Fruit fly (Drosophila melanogaster) whole organism, embryonic: ENCODE data around the gene scramb2.
A peak's percentile ranks its signal among the peaks of the same experiment; 100 is the strongest.

Experiments used
- Adf1 ChIP-seq: fragments of 200-800 bp; sonication (Bioruptor generic); IDR thresholded peaks from 2 replicates; pipeline ENCODE4 v1.3.6; 2022; ENCODE audit warnings: missing biosample characterization, missing genetic modification characterization
- Atf6 ChIP-seq: fragments of 200-800 bp; sonication (Bioruptor generic); IDR thresholded peaks from 2 replicates; pipeline ENCODE4 v1.3.6; 2022; ENCODE audit warnings: missing biosample characterization, missing genetic modification characterization
- Awh ChIP-seq: fragments of 200-800 bp; sonication (Bioruptor generic); IDR thresholded peaks from 2 replicates; pipeline ENCODE4, ENCODE4 v1.3.6; 2022; ENCODE audit warnings: missing biosample characterization, missing genetic modification characterization
- Bdp1 ChIP-seq: fragments of 200-800 bp; sonication (Bioruptor generic); optimal IDR thresholded peaks from 3 replicates; lab custom pipeline; 2016; ENCODE audit warnings: missing biosample characterization, missing genetic modification characterization
- CG12104 ChIP-seq: fragments of 200-800 bp; sonication (Bioruptor generic); optimal IDR thresholded peaks from 3 replicates; lab custom pipeline; 2016; ENCODE audit warnings: missing biosample characterization, missing genetic modification characterization
- CG12391 ChIP-seq: fragments of 200-800 bp; sonication (Bioruptor generic); optimal IDR thresholded peaks from 3 replicates; lab custom pipeline; 2018; ENCODE audit warnings: missing biosample characterization, mild to moderate bottlenecking, missing genetic modification characterization, moderate library complexity
- CG13894 ChIP-seq: fragments of 200-800 bp; sonication (Bioruptor generic); optimal IDR thresholded peaks from 3 replicates; lab custom pipeline; 2018; ENCODE audit warnings: missing biosample characterization, mild to moderate bottlenecking, missing genetic modification characterization, moderate library complexity
- CG18599 ChIP-seq: fragments of 200-800 bp; sonication (Bioruptor generic); optimal IDR thresholded peaks from 3 replicates; lab custom pipeline; 2017; ENCODE audit warnings: missing biosample characterization, missing genetic modification characterization, mild to moderate bottlenecking, moderate library complexity, missing genetic modification reagents
- CG2678 ChIP-seq: fragments of 200-800 bp; sonication (Bioruptor generic); optimal IDR thresholded peaks from 3 replicates; lab custom pipeline; 2019; ENCODE audit warnings: missing biosample characterization, mild to moderate bottlenecking, missing genetic modification characterization, moderate library complexity
- CG31441 ChIP-seq: fragments of 200-800 bp; sonication (Bioruptor generic); IDR thresholded peaks from 2 replicates; pipeline ENCODE4 v1.3.6; 2022; ENCODE audit warnings: missing biosample characterization, missing genetic modification characterization
- CG3281 ChIP-seq: fragments of 200-800 bp; sonication (Bioruptor generic); optimal IDR thresholded peaks from 3 replicates; lab custom pipeline; 2017; ENCODE audit warnings: missing biosample characterization, mild to moderate bottlenecking, missing genetic modification characterization
- CG3847 ChIP-seq: fragments of 200-800 bp; sonication (Bioruptor generic); IDR thresholded peaks from 2 replicates; pipeline ENCODE4 v1.3.6; 2022; ENCODE audit warnings: missing biosample characterization, missing genetic modification characterization
- CG43689 ChIP-seq: fragments of 200-800 bp; sonication (Bioruptor generic); IDR thresholded peaks from 2 replicates; pipeline ENCODE4 v1.3.6; 2022; ENCODE audit warnings: missing biosample characterization, missing genetic modification characterization
- CG4617 ChIP-seq: fragments of 200-800 bp; sonication (Bioruptor generic); optimal IDR thresholded peaks from 3 replicates; lab custom pipeline; 2016; ENCODE audit warnings: missing biosample characterization, missing genetic modification characterization, borderline replicate concordance
- CG4854 ChIP-seq: fragments of 200-800 bp; sonication (Bioruptor generic); optimal IDR thresholded peaks from 2 replicates; lab custom pipeline; 2016; ENCODE audit warnings: missing biosample characterization, missing genetic modification characterization, inconsistent platforms
- CG5180 ChIP-seq: fragments of 200-800 bp; sonication (Bioruptor generic); optimal IDR thresholded peaks from 3 replicates; lab custom pipeline; 2017; ENCODE audit warnings: missing biosample characterization, missing genetic modification characterization, mild to moderate bottlenecking, moderate library complexity, missing genetic modification reagents
- CG9876 ChIP-seq: fragments of 200-800 bp; sonication (Bioruptor generic); optimal IDR thresholded peaks from 2 replicates; lab custom pipeline; 2016; ENCODE audit warnings: missing biosample characterization, missing genetic modification characterization
- CG9932 ChIP-seq: fragments of 200-800 bp; sonication (Bioruptor generic); IDR thresholded peaks from 2 replicates; pipeline ENCODE4 v1.3.6; 2022; ENCODE audit warnings: missing biosample characterization, missing genetic modification characterization
- D19A ChIP-seq: fragments of 200-800 bp; optimal IDR thresholded peaks from 3 replicates; lab custom pipeline; 2019; ENCODE audit warnings: missing biosample characterization, mild to moderate bottlenecking, missing genetic modification characterization, moderate library complexity
- Drgx ChIP-seq: fragments of 200-800 bp; sonication (Bioruptor generic); IDR thresholded peaks from 2 replicates; pipeline ENCODE4 v1.3.6; 2022; ENCODE audit warnings: missing biosample characterization, missing genetic modification characterization
- Eip74EF ChIP-seq, 2 experiments: fragments of 200-800 bp in 1 of 2; fragments of >200 bp in 1 of 2; sonication (Bioruptor generic) in 1 of 2; optimal IDR thresholded peaks; 2 replicates each; lab custom pipeline; 2017 to 2019; ENCODE audit warnings: missing biosample characterization in 2 of 2, missing genetic modification characterization in 2 of 2, mild to moderate bottlenecking in 1 of 2, moderate library complexity in 1 of 2
- Fer2 ChIP-seq: fragments of 200-800 bp; sonication (Bioruptor generic); optimal IDR thresholded peaks from 2 replicates; lab custom pipeline; 2018; ENCODE audit warnings: missing biosample characterization, mild to moderate bottlenecking, missing genetic modification characterization, moderate library complexity
- Fer3 ChIP-seq: fragments of 200-800 bp; sonication (Bioruptor generic); optimal IDR thresholded peaks from 2 replicates; lab custom pipeline; 2018; ENCODE audit warnings: missing biosample characterization, mild to moderate bottlenecking, missing genetic modification characterization, moderate library complexity
- HLH4C ChIP-seq: fragments of 200-800 bp; sonication (Bioruptor generic); IDR thresholded peaks from 3 replicates; pipeline ENCODE4 v1.3.6; 2022; ENCODE audit warnings: missing biosample characterization, missing genetic modification characterization; ENCODE audit not compliant: partially characterized antibody
- Hr51 ChIP-seq, 2 experiments: fragments of 200-800 bp; sonication (Bioruptor generic); optimal IDR thresholded peaks; 2 replicates in 1 of 2; 3 replicates in 1 of 2; lab custom pipeline; 2016 to 2018; ENCODE audit warnings: missing biosample characterization in 2 of 2, missing genetic modification characterization in 2 of 2, mild to moderate bottlenecking in 1 of 2, moderate library complexity in 1 of 2
- Jarid2 ChIP-seq: fragments of 200-800 bp; sonication (Bioruptor generic); optimal IDR thresholded peaks from 3 replicates; lab custom pipeline; 2017; ENCODE audit warnings: mild to moderate bottlenecking, missing biosample characterization, missing genetic modification reagents, missing genetic modification characterization
- MESR4 ChIP-seq: fragments of 200-800 bp; sonication (Bioruptor generic); optimal IDR thresholded peaks from 2 replicates; lab custom pipeline; 2018; ENCODE audit warnings: missing biosample characterization, mild to moderate bottlenecking, missing genetic modification characterization, moderate library complexity
- Mad ChIP-seq: fragments of 200-800 bp; sonication (Bioruptor generic); optimal IDR thresholded peaks from 2 replicates; lab custom pipeline; 2016; ENCODE audit warnings: missing biosample characterization, missing genetic modification characterization
- Scr ChIP-seq: fragments of 200-800 bp; sonication (Bioruptor generic); IDR thresholded peaks from 2 replicates; pipeline ENCODE4 v1.3.6; 2022; ENCODE audit warnings: missing biosample characterization, missing genetic modification characterization; ENCODE audit not compliant: partially characterized antibody
- Sin3A ChIP-seq: fragments of >200 bp; optimal IDR thresholded peaks from 2 replicates; lab custom pipeline; 2018
- az2 ChIP-seq: fragments of 200-800 bp; sonication (Bioruptor generic); optimal IDR thresholded peaks from 3 replicates; lab custom pipeline; 2016; ENCODE audit warnings: missing biosample characterization, missing genetic modification characterization
- bab2 ChIP-seq: fragments of 200-800 bp; sonication (Bioruptor generic); optimal IDR thresholded peaks from 2 replicates; lab custom pipeline; 2016; ENCODE audit warnings: missing biosample characterization, missing genetic modification characterization
- bowl ChIP-seq: fragments of 200-800 bp; sonication (Bioruptor generic); IDR thresholded peaks from 2 replicates; pipeline ENCODE4 v1.3.6; 2022; ENCODE audit warnings: missing biosample characterization, missing genetic modification characterization
- croc ChIP-seq: fragments of 200-800 bp; sonication (Bioruptor generic); conservative IDR thresholded peaks from 3 replicates; pipeline ENCODE4 v1.3.6; 2022; ENCODE audit warnings: missing biosample characterization, missing genetic modification characterization
- crol ChIP-seq: fragments of 200-800 bp; sonication (Bioruptor generic); IDR thresholded peaks from 2 replicates; pipeline ENCODE4 v1.3.6; 2022; ENCODE audit warnings: missing biosample characterization, missing genetic modification characterization
- crp ChIP-seq, 2 experiments: fragments of 200-800 bp; sonication (Bioruptor generic); optimal IDR thresholded peaks; 2 replicates in 1 of 2; 3 replicates in 1 of 2; lab custom pipeline; 2017; ENCODE audit warnings: missing biosample characterization in 2 of 2, missing genetic modification characterization in 2 of 2, mild to moderate bottlenecking in 1 of 2, moderate library complexity in 1 of 2
- fd102C ChIP-seq: fragments of 200-800 bp; sonication (Bioruptor generic); optimal IDR thresholded peaks from 2 replicates; lab custom pipeline; 2018; ENCODE audit warnings: missing biosample characterization, mild to moderate bottlenecking, missing genetic modification characterization, moderate library complexity
- gem ChIP-seq: fragments of 200-800 bp; sonication (Bioruptor generic); optimal IDR thresholded peaks from 2 replicates; lab custom pipeline; 2019; ENCODE audit warnings: missing biosample characterization, mild to moderate bottlenecking, missing genetic modification characterization, moderate library complexity
- kah ChIP-seq: fragments of 200-800 bp; sonication (Bioruptor generic); optimal IDR thresholded peaks from 2 replicates; lab custom pipeline; 2018; ENCODE audit warnings: missing biosample characterization, mild to moderate bottlenecking, missing genetic modification characterization
- mam ChIP-seq: fragments of 200-800 bp; sonication (Bioruptor generic); optimal IDR thresholded peaks from 3 replicates; lab custom pipeline; 2016; ENCODE audit warnings: missing biosample characterization, missing genetic modification characterization
- peb ChIP-seq: fragments of 200-800 bp; sonication (Bioruptor generic); IDR thresholded peaks from 2 replicates; pipeline ENCODE4 v1.3.6; 2022; ENCODE audit warnings: missing biosample characterization, missing genetic modification characterization
- phol ChIP-seq: fragments of 200-800 bp; sonication (Bioruptor generic); optimal IDR thresholded peaks from 3 replicates; lab custom pipeline; 2018; ENCODE audit warnings: missing biosample characterization, mild to moderate bottlenecking, missing genetic modification characterization, moderate library complexity
- salm ChIP-seq: fragments of 200-800 bp; sonication (Bioruptor generic); optimal IDR thresholded peaks from 2 replicates; lab custom pipeline; 2018; ENCODE audit warnings: missing biosample characterization, mild to moderate bottlenecking, missing genetic modification characterization
- schlank ChIP-seq: fragments of 200-800 bp; sonication (Bioruptor generic); optimal IDR thresholded peaks from 2 replicates; lab custom pipeline; 2018; ENCODE audit warnings: missing biosample characterization, mild to moderate bottlenecking, missing genetic modification characterization
- tin ChIP-seq: fragments of 200-800 bp; sonication (Bioruptor generic); optimal IDR thresholded peaks from 3 replicates; lab custom pipeline; 2016; ENCODE audit warnings: missing biosample characterization, missing genetic modification characterization
- tll ChIP-seq, 2 experiments: fragments of 200-800 bp in 1 of 2; fragments of >200 bp in 1 of 2; sonication (Bioruptor generic) in 1 of 2; optimal IDR thresholded peaks; 2 replicates each; lab custom pipeline; 2017 to 2019; ENCODE audit warnings: missing biosample characterization in 2 of 2, missing genetic modification characterization in 2 of 2, mild to moderate bottlenecking in 1 of 2, moderate library complexity in 1 of 2
- trh ChIP-seq: fragments of 200-800 bp; sonication (Bioruptor generic); optimal IDR thresholded peaks from 2 replicates; lab custom pipeline; 2016; ENCODE audit warnings: missing biosample characterization, missing genetic modification characterization

Gene scramb2

dm6 chr3L:3042150-3043049, 4.2 kb downstream of the scramb2 start, which contains the start of gene Prx4 (continued):
- TF ChIP-seq Fer2 (peak; percentile 29), Fer3 (tag; lab: Kevin White, UChicago) (peak; percentile 81), Awh (GFP tag; lab: Robert Waterston, UW) (peak; percentile 86), Sin3A (lab: Kevin White, UChicago) (no peak), bowl (peak; percentile 37; the same call in 1 of the 2 replicates), CG13894 (no peak), CG43689 (GFP tag; lab: Robert Waterston, UW) (0 out of 2 replicates have a peak, but pooled peaks have one; percentile 20), CG9932 (peak; percentile 74), Jarid2 (GFP tag; lab: Kevin White, UChicago) (peak; percentile 21), Eip74EF (GFP tag; optimal IDR thresholded peaks at IDR 0.05; lab: Kevin White, UChicago) (peak in 1 of 2 experiments; percentile 34), CG9876 (GFP tag; lab: Kevin White, UChicago) (no peak), MESR4 (GFP tag; lab: Kevin White, UChicago) (peak; percentile 20), Hr51 (GFP tag; optimal IDR thresholded peaks at IDR 0.05; lab: Kevin White, UChicago) (peak in 1 of 2 experiments; percentile 72), salm (tag; lab: Kevin White, UChicago) (peak; percentile 42), Atf6 (GFP tag; lab: Robert Waterston, UW) (peak; percentile 66; the same call in 1 of the 2 replicates), Adf1 (GFP tag; lab: Robert Waterston, UW) (peak; percentile 17; the same call in 1 of the 2 replicates), CG4617 (GFP tag; lab: Kevin White, UChicago) (no peak), Mad (GFP tag; lab: Kevin White, UChicago) (peak; percentile 28), schlank (tag; lab: Kevin White, UChicago) (peak; percentile 33), phol (tag; lab: Kevin White, UChicago) (peak; percentile 66), tin (GFP tag; lab: Kevin White, UChicago) (peak; percentile 65), CG3281 (GFP tag; lab: Kevin White, UChicago) (peak; percentile 54), Scr (GFP tag; lab: Robert Waterston, UW) (no peak), Bdp1 (peak; percentile 30), CG5180 (peak; percentile 25), fd102C (GFP tag; lab: Kevin White, UChicago) (peak; percentile 4), peb (GFP tag; lab: Robert Waterston, UW) (peak; percentile 41; the same call in 1 of the 2 replicates), crp (GFP tag; optimal IDR thresholded peaks at IDR 0.05; lab: Kevin White, UChicago) (no peak), HLH4C (GFP tag; lab: Robert Waterston, UW) (no peak), kah (peak; percentile 19), trh (GFP tag; lab: Kevin White, UChicago) (no peak), crol (no peak), gem (peak; percentile 86), Drgx (peak; percentile 81), mam (peak; percentile 61), tll (GFP tag; optimal IDR thresholded peaks at IDR 0.05; lab: Kevin White, UChicago) (no peak), CG18599 (peak; percentile 81), bab2 (GFP tag; lab: Kevin White, UChicago) (peak; percentile 44), D19A (tag; lab: Kevin White, UChicago) (peak; percentile 63), CG3847 (GFP tag; lab: Robert Waterston, UW) (peak; percentile 56), CG4854 (no peak), CG12391 (tag; lab: Kevin White, UChicago) (peak; percentile 66), CG2678 (tag; lab: Kevin White, UChicago) (peak; percentile 82), croc (peak; percentile 45; the same call in 2 of the 3 replicates), CG31441 (peak; percentile 76), az2 (GFP tag; lab: Kevin White, UChicago) (peak; percentile 62), CG12104 (GFP tag; lab: Kevin White, UChicago) (no peak)
